Fruit fly (Drosophila melanogaster): ENCODE results near the gene Gyc32E.
A peak's percentile ranks its signal among the peaks of the same experiment; 100 is the strongest.

The Gyc32E gene

DNA sequence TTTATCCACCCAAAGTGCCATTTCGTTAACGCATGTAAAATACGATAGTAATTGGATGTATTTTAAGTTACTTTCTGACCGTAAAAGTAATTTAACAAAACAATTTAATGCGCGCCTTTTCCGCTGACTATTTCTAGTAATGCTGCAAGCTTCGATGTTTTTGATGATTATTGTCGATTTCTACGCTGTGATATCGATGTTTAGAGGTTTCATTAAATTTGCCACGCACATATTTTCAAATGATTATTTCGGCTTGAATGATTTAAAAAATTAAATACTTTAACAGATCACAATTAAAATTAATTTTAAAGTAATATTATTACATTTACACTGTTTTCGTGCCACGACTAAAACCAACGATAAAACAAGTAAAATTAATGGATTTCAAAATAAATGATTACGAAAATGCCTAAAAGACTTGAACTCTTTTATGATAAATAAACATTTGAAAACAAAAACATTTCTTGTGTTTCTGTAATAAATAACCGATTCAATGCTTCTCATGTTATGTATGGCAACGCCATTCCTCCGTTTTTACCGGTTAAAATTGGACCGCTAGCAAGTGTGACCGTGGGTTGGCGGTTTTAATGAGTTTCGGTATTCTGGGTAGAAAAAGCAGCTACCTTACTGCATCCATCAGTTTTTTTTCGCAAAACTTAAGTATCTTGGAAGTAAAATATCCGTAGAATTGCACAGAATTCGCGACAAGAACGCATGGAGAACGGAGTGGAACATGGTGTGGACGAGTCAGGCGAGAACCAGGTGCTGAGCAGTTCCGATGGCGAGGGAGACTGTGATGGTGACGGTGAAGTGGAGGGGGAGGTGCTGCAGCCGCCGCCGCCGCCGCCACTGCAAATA, 18.5 kb downstream of the Gyc32E start, which contains the start of the genes RfC38 and CG4751 (continued):
- TF ChIP-seq CG10209 (GFP tag; optimal IDR thresholded peaks at IDR 0.05): no peak
- TF ChIP-seq kay (GFP tag; optimal IDR thresholded peaks at IDR 0.05): no peak
- TF ChIP-seq peb (GFP tag; IDR thresholded peaks at IDR 0.05): no peak
- no peak for TF ChIP-seq Nf-YB (GFP tag; optimal IDR thresholded peaks at IDR 0.05)
- TF ChIP-seq CG32767 (GFP tag; IDR thresholded peaks at IDR 0.05): 0 out of 2 replicates have a peak, but pooled peaks have one; percentile 8
- peak; percentile 65; the same call in 2 of the 3 replicates for TF ChIP-seq CG6791 (GFP tag; IDR thresholded peaks at IDR 0.05; ENCODE audit: partially characterized antibody)
- TF ChIP-seq unc-4 (GFP tag; IDR thresholded peaks at IDR 0.05; ENCODE audit: partially characterized antibody): peak; percentile 68
- TF ChIP-seq CG16815 (GFP tag; optimal IDR thresholded peaks at IDR 0.05): no peak
- peak; percentile 67 for TF ChIP-seq HLH4C (GFP tag; IDR thresholded peaks at IDR 0.05; ENCODE audit: partially characterized antibody)
- peak; percentile 61; the same call in 2 of the 3 replicates for TF ChIP-seq CG14860 (GFP tag; IDR thresholded peaks at IDR 0.05; ENCODE audit: partially characterized antibody)
- TF ChIP-seq MBD-R2 (GFP tag; IDR thresholded peaks at IDR 0.05): peak; percentile 74
- peak; percentile 31 for TF ChIP-seq CG13775 (GFP tag; optimal IDR thresholded peaks at IDR 0.05)
- no peak for TF ChIP-seq HLH3B (GFP tag; IDR thresholded peaks at IDR 0.05)
- TF ChIP-seq CG7963 (GFP tag; IDR thresholded peaks at IDR 0.05; ENCODE audit: partially characterized antibody): 0 out of 3 replicates have a peak, but pooled peaks have one; percentile 35
- peak; percentile 56 for TF ChIP-seq E2f2 (GFP tag; IDR thresholded peaks at IDR 0.05)
- TF ChIP-seq stwl (tag; optimal IDR thresholded peaks at IDR 0.05): peak; percentile 48
- peak; percentile 37 for TF ChIP-seq Sin3A (optimal IDR thresholded peaks at IDR 0.05)
- TF ChIP-seq CG30403 (GFP tag; optimal IDR thresholded peaks at IDR 0.05): peak; percentile 2
- no peak for TF ChIP-seq Dad (GFP tag; optimal IDR thresholded peaks at IDR 0.05)
- peak; percentile 15 for TF ChIP-seq CG4424 (GFP tag; optimal IDR thresholded peaks at IDR 0.05)
- peak; percentile 67 for TF ChIP-seq trem (tag; optimal IDR thresholded peaks at IDR 0.05)
- no peak for TF ChIP-seq ATbp (GFP tag; optimal IDR thresholded peaks at IDR 0.05)
- TF ChIP-seq pb (GFP tag; optimal IDR thresholded peaks at IDR 0.05): peak; percentile 4
- no peak for TF ChIP-seq CG14050 (GFP tag; IDR thresholded peaks at IDR 0.05)
- TF ChIP-seq CG12391 (tag; optimal IDR thresholded peaks at IDR 0.05): peak; percentile 68
- TF ChIP-seq CG34224 (GFP tag; IDR thresholded peaks at IDR 0.05; ENCODE audit: partially characterized antibody): peak; percentile 65; the same call in 2 of the 3 replicates
- TF ChIP-seq Dref (GFP tag; IDR thresholded peaks at IDR 0.05): peak; percentile 75
- TF ChIP-seq CG2129 (GFP tag; IDR thresholded peaks at IDR 0.05; ENCODE audit: partially characterized antibody): peak; percentile 39; the same call in 1 of the 2 replicates
- 0 out of 4 replicates have a peak, but pooled peaks have one; percentile 57 for TF ChIP-seq chinmo (GFP tag; IDR thresholded peaks at IDR 0.05; ENCODE audit: partially characterized antibody)
- peak; percentile 50 for TF ChIP-seq Ets97D (GFP tag; optimal IDR thresholded peaks at IDR 0.05)
- no peak for TF ChIP-seq Mes4 (GFP tag; optimal IDR thresholded peaks at IDR 0.05)
- TF ChIP-seq knrl (GFP tag; IDR thresholded peaks at IDR 0.05; ENCODE audit: partially characterized antibody): peak; percentile 67
- no peak for TF ChIP-seq CG6254 (GFP tag; optimal IDR thresholded peaks at IDR 0.05)
- no peak for TF ChIP-seq Mrtf (GFP tag; IDR thresholded peaks at IDR 0.05)
- peak; percentile 50; the same call in 1 of the 2 replicates for TF ChIP-seq inv (GFP tag; IDR thresholded peaks at IDR 0.05; ENCODE audit: partially characterized antibody)
- peak; percentile 52; the same call in 1 of the 2 replicates for TF ChIP-seq CG42726 (GFP tag; IDR thresholded peaks at IDR 0.05; ENCODE audit: partially characterized antibody)
- TF ChIP-seq CG8924 (tag; optimal IDR thresholded peaks at IDR 0.05): peak; percentile 1
- peak; percentile 73 for TF ChIP-seq Doc3 (GFP tag; IDR thresholded peaks at IDR 0.05; ENCODE audit: partially characterized antibody)
- peak; percentile 51 for TF ChIP-seq CG3995 (GFP tag; optimal IDR thresholded peaks at IDR 0.05)
- TF ChIP-seq gro (GFP tag; optimal IDR thresholded peaks at IDR 0.05): no peak
- peak; percentile 19 for TF ChIP-seq p53 (GFP tag; optimal IDR thresholded peaks at IDR 0.05)
- TF ChIP-seq sna (GFP tag; IDR thresholded peaks at IDR 0.05; ENCODE audit: partially characterized antibody): peak; percentile 36; the same call in 1 of the 2 replicates
- TF ChIP-seq CG9797 (GFP tag; optimal IDR thresholded peaks at IDR 0.05): peak; percentile 87
- peak; percentile 18 for TF ChIP-seq Hr3 (GFP tag; optimal IDR thresholded peaks at IDR 0.05)
- peak; percentile 46 for TF ChIP-seq CG15514 (GFP tag; optimal IDR thresholded peaks at IDR 0.05)
- TF ChIP-seq ranshi (GFP tag; IDR thresholded peaks at IDR 0.05): no peak
- TF ChIP-seq CG34422 (GFP tag; IDR thresholded peaks at IDR 0.05): peak; percentile 67; the same call in 1 of the 3 replicates

All from whole organism, embryonic.